Worm (Caenorhabditis elegans) whole organism, L2 larva: Measurements from ENCODE around the gene T06C12.12.

Source experiments
- C34F6.9 ChIP-seq: fragments of 150-350 bp; optimal IDR thresholded peaks from 2 replicates; lab custom pipeline; 2014; ENCODE audit warnings: missing biosample characterization, missing genetic modification characterization
- F13H6.1 ChIP-seq: sonication (generic microtip); optimal IDR thresholded peaks from 2 replicates; lab custom pipeline; 2016; ENCODE audit warnings: missing genetic modification characterization, missing compliant biosample characterization
- Y55F3AM.14 ChIP-seq: fragments of 200-800 bp; sonication (Bioruptor generic); optimal IDR thresholded peaks from 2 replicates; lab custom pipeline; 2018; ENCODE audit warnings: mild to moderate bottlenecking, missing genetic modification characterization, missing compliant biosample characterization
- alr-1 ChIP-seq: fragments of 150-350 bp; optimal IDR thresholded peaks from 2 replicates; lab custom pipeline; 2014; ENCODE audit warnings: missing biosample characterization, missing genetic modification characterization
- ama-1 ChIP-seq: fragments of 150-350 bp; optimal IDR thresholded peaks from 2 replicates; lab custom pipeline; 2018; ENCODE audit warnings: inconsistent platforms
- blmp-1 ChIP-seq: sonication (generic microtip); optimal IDR thresholded peaks from 2 replicates; lab custom pipeline; 2017; ENCODE audit warnings: missing genetic modification characterization, mild to moderate bottlenecking, missing compliant biosample characterization, antibody characterized with exemption, moderate library complexity; ENCODE audit not compliant: insufficient read depth
- crh-2 ChIP-seq: sonication (generic microtip); optimal IDR thresholded peaks from 2 replicates; lab custom pipeline; 2017; ENCODE audit warnings: missing biosample characterization, missing genetic modification characterization
- dmd-4 ChIP-seq: sonication (generic microtip); optimal IDR thresholded peaks from 2 replicates; lab custom pipeline; 2017; ENCODE audit warnings: missing biosample characterization, missing genetic modification characterization
- elt-3 ChIP-seq: sonication (generic microtip); optimal IDR thresholded peaks from 2 replicates; lab custom pipeline; 2017; ENCODE audit warnings: missing biosample characterization, missing genetic modification characterization
- fos-1 ChIP-seq: fragments of 150-350 bp; optimal IDR thresholded peaks from 2 replicates; lab custom pipeline; 2014; ENCODE audit warnings: missing biosample characterization, missing genetic modification characterization
- gmeb-1 ChIP-seq: fragments of 150-350 bp; optimal IDR thresholded peaks from 2 replicates; lab custom pipeline; 2014; ENCODE audit warnings: missing biosample characterization, missing genetic modification characterization
- lin-11 ChIP-seq: fragments of 150-350 bp; sonication (generic microtip); optimal IDR thresholded peaks from 2 replicates; lab custom pipeline; 2014; ENCODE audit warnings: missing biosample characterization, missing genetic modification characterization, inconsistent platforms, mixed read lengths
- lin-13 ChIP-seq: fragments of 150-350 bp; optimal IDR thresholded peaks from 2 replicates; lab custom pipeline; 2014; ENCODE audit warnings: missing biosample characterization, missing genetic modification reagents, missing genetic modification characterization
- lsy-2 ChIP-seq, 2 experiments: fragments of 150-350 bp in 1 of 2; sonication (generic microtip) in 1 of 2; optimal IDR thresholded peaks; 2 replicates each; lab custom pipeline; 2014 to 2017; ENCODE audit warnings: missing biosample characterization in 2 of 2, missing genetic modification characterization in 2 of 2
- mab-5 ChIP-seq: fragments of 150-350 bp; optimal IDR thresholded peaks from 2 replicates; lab custom pipeline; 2014; ENCODE audit warnings: missing biosample characterization, missing genetic modification characterization
- mbf-1 ChIP-seq: sonication (generic microtip); optimal IDR thresholded peaks from 2 replicates; lab custom pipeline; 2017; ENCODE audit warnings: missing biosample characterization, missing genetic modification characterization
- nhr-10 ChIP-seq: sonication (generic microtip); optimal IDR thresholded peaks from 2 replicates; lab custom pipeline; 2017; ENCODE audit warnings: missing biosample characterization, missing genetic modification characterization
- nhr-11 ChIP-seq: fragments of 150-350 bp; optimal IDR thresholded peaks from 2 replicates; lab custom pipeline; 2014; ENCODE audit warnings: missing biosample characterization, missing genetic modification characterization
- nhr-12 ChIP-seq: fragments of 150-350 bp; optimal IDR thresholded peaks from 2 replicates; lab custom pipeline; 2014; ENCODE audit warnings: missing biosample characterization, missing genetic modification characterization
- nhr-21 ChIP-seq: fragments of 150-350 bp; optimal IDR thresholded peaks from 2 replicates; lab custom pipeline; 2014; ENCODE audit warnings: missing biosample characterization, missing genetic modification characterization
- nhr-237 ChIP-seq: fragments of 150-350 bp; optimal IDR thresholded peaks from 2 replicates; lab custom pipeline; 2014; ENCODE audit warnings: missing biosample characterization, missing genetic modification characterization
- nhr-25 ChIP-seq: fragments of 150-350 bp; sonication (generic microtip); optimal IDR thresholded peaks from 3 replicates; lab custom pipeline; 2014; ENCODE audit warnings: missing biosample characterization, missing genetic modification characterization
- nhr-6 ChIP-seq: fragments of 150-350 bp; optimal IDR thresholded peaks from 2 replicates; lab custom pipeline; 2014; ENCODE audit warnings: missing biosample characterization, missing genetic modification characterization
- nhr-77 ChIP-seq: fragments of 150-350 bp; optimal IDR thresholded peaks from 2 replicates; lab custom pipeline; 2014; ENCODE audit warnings: missing biosample characterization, missing genetic modification characterization
- sem-4 ChIP-seq: fragments of 150-350 bp; optimal IDR thresholded peaks from 2 replicates; lab custom pipeline; 2014; ENCODE audit warnings: missing biosample characterization, missing genetic modification reagents, missing genetic modification characterization
- skn-1 ChIP-seq: sonication (generic microtip); optimal IDR thresholded peaks from 2 replicates; lab custom pipeline; 2017; ENCODE audit warnings: missing biosample characterization, missing genetic modification characterization
- sma-9 ChIP-seq, 2 experiments: fragments of 150-350 bp in 1 of 2; sonication (generic microtip) in 1 of 2; optimal IDR thresholded peaks; 2 replicates each; lab custom pipeline; 2014 to 2016; ENCODE audit warnings: missing genetic modification characterization in 2 of 2, mild to moderate bottlenecking in 1 of 2, missing biosample characterization in 1 of 2, missing compliant biosample characterization in 1 of 2, missing genetic modification reagents in 1 of 2, moderate library complexity in 1 of 2
- snpc-4 ChIP-seq: fragments of 150-350 bp; optimal IDR thresholded peaks from 2 replicates; lab custom pipeline; 2014; ENCODE audit warnings: missing biosample characterization, missing genetic modification characterization
- unc-62 ChIP-seq: fragments of 150-350 bp; optimal IDR thresholded peaks from 2 replicates; lab custom pipeline; 2014; ENCODE audit warnings: missing biosample characterization, missing genetic modification reagents, missing genetic modification characterization
- zag-1 ChIP-seq: fragments of 150-350 bp; optimal IDR thresholded peaks from 2 replicates; lab custom pipeline; 2014; ENCODE audit warnings: missing biosample characterization, missing genetic modification characterization
- ztf-1 ChIP-seq: fragments of 200-800 bp; sonication (Bioruptor generic); conservative IDR thresholded peaks from 2 replicates; pipeline ENCODE4 v1.3.6; 2022; ENCODE audit warnings: missing genetic modification characterization, missing compliant biosample characterization
- ztf-11 ChIP-seq: sonication (generic microtip); optimal IDR thresholded peaks from 2 replicates; lab custom pipeline; 2017; ENCODE audit warnings: missing biosample characterization, missing genetic modification characterization

Gene T06C12.12

DNA sequence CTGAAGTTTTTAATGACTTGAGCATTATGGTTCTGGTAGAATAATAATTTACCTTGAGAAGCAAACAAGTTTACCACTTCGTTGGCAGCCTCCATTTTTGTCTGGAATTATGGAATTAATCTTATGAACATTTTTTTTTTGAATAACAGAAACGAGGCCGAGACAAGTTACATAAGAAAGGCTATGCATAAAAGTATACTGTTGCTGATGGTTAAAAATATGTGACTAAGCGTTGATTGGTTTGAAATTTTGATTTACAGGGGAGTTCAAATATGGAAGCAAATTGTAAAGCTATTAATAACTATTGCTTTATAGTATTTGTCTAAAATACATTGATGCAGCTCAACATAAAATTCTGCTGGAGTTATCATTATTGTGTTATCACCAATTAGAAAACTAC, 3.1 kb upstream of the T06C12.12 start, which contains the start of gene cgt-1:
Gene cgt-1 (minus strand): TSS at position 101 of the 400 bp plus-strand sequence.
- TF ChIP-seq nhr-77 (tag; lab: Kevin White, UChicago): no peak
- no peak for TF ChIP-seq F13H6.1 (tag; lab: Kevin White, UChicago)
- TF ChIP-seq fos-1 (tag; lab: Kevin White, UChicago): no peak
- TF ChIP-seq nhr-12 (tag; lab: Kevin White, UChicago): no peak
- TF ChIP-seq crh-2: no peak
- no peak for TF ChIP-seq mbf-1 (tag; lab: Kevin White, UChicago)
- no peak for TF ChIP-seq dmd-4 (tag; lab: Kevin White, UChicago)
- TF ChIP-seq zag-1 (tag; lab: Kevin White, UChicago): no peak
- no peak for TF ChIP-seq sem-4 (tag; lab: Kevin White, UChicago)
- no peak for TF ChIP-seq C34F6.9 (tag; lab: Kevin White, UChicago)
- no peak for TF ChIP-seq ztf-11 (tag; lab: Kevin White, UChicago)
- TF ChIP-seq nhr-6 (tag; lab: Kevin White, UChicago): no peak

DNA sequence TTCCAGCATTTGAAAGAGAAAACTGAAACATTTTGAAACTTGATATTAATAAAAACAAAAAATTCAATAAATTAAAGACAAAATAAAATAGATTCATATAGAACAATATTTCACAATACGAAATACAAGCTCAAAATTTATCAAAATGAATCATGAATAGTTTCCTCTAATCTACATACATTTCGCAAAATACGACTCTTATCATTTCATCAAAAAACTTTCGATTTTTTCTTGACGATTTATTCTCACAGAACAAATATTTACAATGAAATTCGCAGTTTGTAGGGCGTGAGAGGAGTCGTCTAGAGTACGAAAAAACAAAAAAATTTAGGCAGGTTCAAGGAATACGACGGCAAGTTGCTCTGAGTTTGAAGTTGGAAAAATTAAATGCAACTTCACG, 1.7 kb upstream of the T06C12.12 start:
- TF ChIP-seq lsy-2 (tag; optimal IDR thresholded peaks at IDR 0.05; lab: Kevin White, UChicago) (no peak), sem-4 (tag; lab: Kevin White, UChicago) (no peak), fos-1 (tag; lab: Kevin White, UChicago) (peak; percentile 88), alr-1 (tag; lab: Kevin White, UChicago) (no peak)

DNA sequence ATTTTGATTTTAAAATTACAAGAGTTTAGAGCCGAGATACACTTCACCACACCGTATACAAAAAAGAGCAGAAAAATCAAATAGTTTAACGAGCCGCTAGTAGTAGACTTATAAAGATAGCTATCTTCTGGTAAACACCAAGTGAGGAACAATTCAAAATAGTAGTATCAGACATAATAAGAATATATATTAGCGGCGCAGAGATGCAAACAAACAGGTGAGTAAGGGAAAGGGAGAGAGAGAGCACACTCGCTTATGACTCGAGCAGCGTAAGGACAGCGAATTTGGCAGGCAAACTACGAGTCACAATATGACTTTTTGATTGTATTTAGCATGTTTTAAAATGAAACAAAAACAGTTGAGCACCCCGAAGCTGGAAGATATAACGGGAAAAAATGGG, 582 bp upstream of the T06C12.12 start:
- TF ChIP-seq lin-11 (tag; lab: Kevin White, UChicago) (no peak), fos-1 (tag; lab: Kevin White, UChicago) (peak; percentile 84), sma-9 (GFP tag; optimal IDR thresholded peaks at IDR 0.05; lab: Kevin White, UChicago) (peak; percentile 10), sma-9 (tag; optimal IDR thresholded peaks at IDR 0.05; lab: Kevin White, UChicago) (no peak)

DNA sequence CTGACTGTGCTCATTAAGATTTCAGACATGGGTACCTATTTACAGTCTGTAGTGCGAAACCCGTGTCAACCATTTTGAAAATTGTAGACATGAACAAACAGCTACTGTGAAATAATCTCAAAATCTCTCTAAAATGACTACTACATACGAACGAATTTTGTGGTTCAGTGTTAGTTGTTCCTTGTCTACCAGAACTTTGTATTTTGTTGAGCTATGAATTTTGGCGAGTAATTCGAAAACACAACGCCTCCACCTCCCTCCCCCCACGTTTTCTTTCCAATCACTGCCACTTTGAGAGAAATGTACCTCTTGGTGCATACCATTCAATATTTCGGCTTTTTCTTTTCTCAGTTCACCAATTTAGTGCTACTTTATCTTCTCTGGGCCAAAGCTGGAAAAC, 835 bp downstream of the T06C12.12 start, which contains the start of gene T06C12.11:
Gene T06C12.11 (plus strand): TSS at position 301 of the 400 bp plus-strand sequence.
- no peak for TF ChIP-seq nhr-10 (tag; lab: Kevin White, UChicago)
- TF ChIP-seq nhr-25 (tag; lab: Kevin White, UChicago): no peak
- TF ChIP-seq nhr-6 (tag; lab: Kevin White, UChicago): no peak
- no peak for TF ChIP-seq elt-3 (tag; lab: Kevin White, UChicago)
- no peak for TF ChIP-seq nhr-77 (tag; lab: Kevin White, UChicago)
- TF ChIP-seq sem-4 (tag; lab: Kevin White, UChicago): no peak
- no peak for TF ChIP-seq nhr-11

DNA sequence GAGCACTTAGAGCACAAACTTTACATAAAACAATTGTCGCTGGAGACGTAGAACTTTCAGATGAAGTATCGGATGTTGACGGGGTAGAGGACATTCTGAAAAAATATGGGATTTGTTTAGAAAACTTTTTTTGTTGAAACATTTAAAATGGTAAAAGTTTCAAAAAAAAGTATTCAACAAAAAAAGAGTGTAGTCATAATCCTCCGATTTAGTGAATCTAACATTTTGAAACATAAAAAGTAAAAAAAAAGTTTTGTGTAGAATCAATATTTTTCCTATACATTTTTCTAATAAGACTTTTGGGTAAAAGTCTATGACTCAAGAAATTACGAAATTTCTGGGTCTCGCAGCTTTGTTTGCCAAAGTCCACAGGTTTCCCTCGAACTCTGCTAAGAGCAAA, 4.8 kb downstream of the T06C12.12 start, which contains the start of gene nhr-213:
Gene nhr-213 (minus strand): TSS at position 101 of the 400 bp plus-strand sequence.
- TF ChIP-seq ama-1: no peak
- TF ChIP-seq blmp-1: no peak
- no peak for TF ChIP-seq lsy-2 (tag; optimal IDR thresholded peaks at IDR 0.05; lab: Kevin White, UChicago)
- no peak for TF ChIP-seq mbf-1 (tag; lab: Kevin White, UChicago)
- no peak for TF ChIP-seq unc-62 (GFP tag; lab: Kevin White, UChicago)
- no peak for TF ChIP-seq nhr-12 (tag; lab: Kevin White, UChicago)
- TF ChIP-seq sem-4 (tag; lab: Kevin White, UChicago): no peak
- TF ChIP-seq elt-3 (tag; lab: Kevin White, UChicago): no peak
- TF ChIP-seq mab-5 (tag; lab: Kevin White, UChicago): no peak
- TF ChIP-seq snpc-4 (tag; lab: Kevin White, UChicago): no peak
- no peak for TF ChIP-seq crh-2
- no peak for TF ChIP-seq nhr-21 (tag; lab: Kevin White, UChicago)
- TF ChIP-seq Y55F3AM.14: no peak
- no peak for TF ChIP-seq skn-1 (tag; lab: Kevin White, UChicago)
- TF ChIP-seq lin-13 (GFP tag; lab: Kevin White, UChicago): no peak
- no peak for TF ChIP-seq nhr-77 (tag; lab: Kevin White, UChicago)

DNA sequence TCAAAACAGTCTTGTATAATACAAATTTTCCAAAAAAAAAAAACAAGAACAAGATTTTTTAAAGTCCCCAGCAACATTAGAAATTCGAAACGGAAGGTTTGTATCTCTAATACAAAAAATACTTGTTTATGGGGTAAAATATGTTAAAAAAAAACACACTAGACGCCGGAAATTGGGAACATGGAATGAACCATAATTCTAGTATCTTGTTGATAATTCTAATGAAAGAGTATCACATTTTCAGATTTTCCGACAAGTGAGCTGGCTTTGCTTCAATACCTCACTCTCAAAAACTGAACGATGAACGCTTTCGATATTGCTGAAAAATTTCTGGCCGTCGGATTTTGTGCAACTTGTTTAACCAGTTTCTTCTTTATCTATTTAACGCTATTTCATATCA, 5.8 kb downstream of the T06C12.12 start, which contains the start of gene str-60:
Gene str-60 (plus strand): TSS at position 301 of the 400 bp plus-strand sequence.
- TF ChIP-seq nhr-237 (tag; lab: Kevin White, UChicago) (no peak), elt-3 (tag; lab: Kevin White, UChicago) (no peak), lin-13 (GFP tag; lab: Kevin White, UChicago) (no peak), dmd-4 (tag; lab: Kevin White, UChicago) (no peak), nhr-21 (tag; lab: Kevin White, UChicago) (no peak), mab-5 (tag; lab: Kevin White, UChicago) (no peak), unc-62 (GFP tag; lab: Kevin White, UChicago) (no peak), ztf-1 (no peak), skn-1 (tag; lab: Kevin White, UChicago) (no peak), gmeb-1 (tag; lab: Kevin White, UChicago) (no peak)
